Fruit fly (Drosophila melanogaster) whole organism, embryonic: ENCODE measurements around the gene HIP-R.
A peak's percentile ranks its signal among the peaks of the same experiment; 100 is the strongest.

ENCODE experiments used
- Bdp1 ChIP-seq: fragments of 200-800 bp; sonication (Bioruptor generic); optimal IDR thresholded peaks from 3 replicates; lab custom pipeline; 2016; ENCODE audit warnings: missing biosample characterization, missing genetic modification characterization
- Bteb2 ChIP-seq: fragments of 200-800 bp; sonication (Bioruptor generic); optimal IDR thresholded peaks from 2 replicates; lab custom pipeline; 2016; ENCODE audit warnings: missing biosample characterization, missing genetic modification characterization
- CG15601 ChIP-seq: fragments of 200-800 bp; sonication (Bioruptor generic); optimal IDR thresholded peaks from 3 replicates; lab custom pipeline; 2019; ENCODE audit warnings: missing biosample characterization, mild to moderate bottlenecking, missing genetic modification characterization, moderate library complexity
- CG16813 ChIP-seq: fragments of 200-800 bp; sonication (Bioruptor generic); IDR thresholded peaks from 3 replicates; pipeline ENCODE4 v1.3.6; 2022; ENCODE audit warnings: missing biosample characterization, missing genetic modification characterization; ENCODE audit not compliant: partially characterized antibody
- CG30403 ChIP-seq: fragments of 200-800 bp; sonication (Bioruptor generic); optimal IDR thresholded peaks from 3 replicates; lab custom pipeline; 2016; ENCODE audit warnings: missing biosample characterization, missing genetic modification characterization
- CG32772 ChIP-seq: fragments of 200-800 bp; sonication (Bioruptor generic); IDR thresholded peaks from 2 replicates; pipeline ENCODE4 v1.3.6; 2022; ENCODE audit warnings: missing biosample characterization, missing genetic modification characterization
- CG3281 ChIP-seq: fragments of 200-800 bp; sonication (Bioruptor generic); optimal IDR thresholded peaks from 3 replicates; lab custom pipeline; 2017; ENCODE audit warnings: missing biosample characterization, mild to moderate bottlenecking, missing genetic modification characterization
- CG6765 ChIP-seq: fragments of 200-800 bp; sonication (Bioruptor generic); optimal IDR thresholded peaks from 3 replicates; lab custom pipeline; 2017; ENCODE audit warnings: missing biosample characterization, mild to moderate bottlenecking, missing genetic modification characterization
- CG7963 ChIP-seq: fragments of 200-800 bp; sonication (Bioruptor generic); IDR thresholded peaks from 3 replicates; pipeline ENCODE4 v1.3.6; 2022; ENCODE audit warnings: missing biosample characterization, missing genetic modification characterization; ENCODE audit not compliant: partially characterized antibody
- CG7987 ChIP-seq: fragments of 200-800 bp; sonication (Bioruptor generic); optimal IDR thresholded peaks from 2 replicates; lab custom pipeline; 2018; ENCODE audit warnings: missing biosample characterization, mild to moderate bottlenecking, missing genetic modification characterization, moderate library complexity
- CG8089 ChIP-seq: fragments of 200-800 bp; sonication (Bioruptor generic); optimal IDR thresholded peaks from 3 replicates; lab custom pipeline; 2016; ENCODE audit warnings: missing biosample characterization, missing genetic modification characterization
- CG8359 ChIP-seq: fragments of 200-800 bp; sonication (Bioruptor generic); optimal IDR thresholded peaks from 2 replicates; lab custom pipeline; 2017; ENCODE audit warnings: missing biosample characterization, mild to moderate bottlenecking, missing genetic modification characterization, borderline replicate concordance
- CG8924 ChIP-seq: fragments of 200-800 bp; optimal IDR thresholded peaks from 3 replicates; lab custom pipeline; 2019; ENCODE audit warnings: missing biosample characterization, mild to moderate bottlenecking, missing genetic modification characterization, moderate library complexity
- CTCF ChIP-seq: fragments of 200-800 bp; sonication (Bioruptor generic); optimal IDR thresholded peaks from 2 replicates; lab custom pipeline; 2017; ENCODE audit warnings: missing biosample characterization, mild to moderate bottlenecking, missing genetic modification characterization, moderate library complexity
- Chrac-16 ChIP-seq: fragments of 200-800 bp; sonication (Bioruptor generic); optimal IDR thresholded peaks from 3 replicates; lab custom pipeline; 2016; ENCODE audit warnings: missing biosample characterization, missing genetic modification characterization
- CoRest ChIP-seq: fragments of 200-800 bp; sonication (Bioruptor generic); optimal IDR thresholded peaks from 3 replicates; lab custom pipeline; 2018; ENCODE audit warnings: missing biosample characterization, mild to moderate bottlenecking, missing genetic modification characterization, moderate library complexity
- Dip3 ChIP-seq: fragments of 200-800 bp; sonication (Bioruptor generic); optimal IDR thresholded peaks from 3 replicates; lab custom pipeline; 2016; ENCODE audit warnings: missing biosample characterization, missing genetic modification characterization
- Ets65A ChIP-seq: fragments of 200-800 bp; sonication (Bioruptor generic); peaks from one replicate; lab custom pipeline; 2016; ENCODE audit warnings: missing biosample characterization, missing genetic modification characterization
- Fer1 ChIP-seq: fragments of 200-800 bp; sonication (Bioruptor generic); optimal IDR thresholded peaks from 2 replicates; lab custom pipeline; 2017; ENCODE audit warnings: missing biosample characterization, mild to moderate bottlenecking, missing genetic modification characterization
- MBD-R2 ChIP-seq: fragments of 200-800 bp; sonication (Bioruptor generic); IDR thresholded peaks from 2 replicates; pipeline ENCODE4 v1.3.6; 2022; ENCODE audit warnings: missing biosample characterization, missing genetic modification characterization
- NfI ChIP-seq: fragments of 200-800 bp; sonication (Bioruptor generic); optimal IDR thresholded peaks from 3 replicates; lab custom pipeline; 2018; ENCODE audit warnings: missing biosample characterization, mild to moderate bottlenecking, missing genetic modification characterization, moderate library complexity
- Pdp1 ChIP-seq, 2 experiments: fragments of 200-800 bp; sonication (Bioruptor generic); optimal IDR thresholded peaks; 3 replicates each; lab custom pipeline; 2016; ENCODE audit warnings: missing biosample characterization in 2 of 2, missing genetic modification characterization in 2 of 2, mild to moderate bottlenecking in 1 of 2, moderate library complexity in 1 of 2
- Rx ChIP-seq: fragments of 200-800 bp; sonication (Bioruptor generic); IDR thresholded peaks from 2 replicates; pipeline ENCODE4 v1.3.6; 2022; ENCODE audit warnings: missing biosample characterization, missing genetic modification characterization
- Sry-δ ChIP-seq: fragments of 200-800 bp; sonication (Bioruptor generic); optimal IDR thresholded peaks from 2 replicates; lab custom pipeline; 2016; ENCODE audit warnings: missing biosample characterization, missing genetic modification characterization
- Xbp1 ChIP-seq: fragments of 200-800 bp; sonication (Bioruptor generic); optimal IDR thresholded peaks from 3 replicates; lab custom pipeline; 2016; ENCODE audit warnings: missing biosample characterization, mild to moderate bottlenecking, missing genetic modification characterization
- amos ChIP-seq: fragments of 200-800 bp; sonication (Bioruptor generic); IDR thresholded peaks from 2 replicates; pipeline ENCODE4 v1.3.6; 2022; ENCODE audit warnings: missing biosample characterization, missing genetic modification characterization; ENCODE audit not compliant: partially characterized antibody
- ap ChIP-seq: fragments of 200-800 bp; sonication (Bioruptor generic); IDR thresholded peaks from 2 replicates; pipeline ENCODE4 v1.3.6; 2022; ENCODE audit warnings: missing biosample characterization, missing genetic modification characterization
- az2 ChIP-seq: fragments of 200-800 bp; sonication (Bioruptor generic); optimal IDR thresholded peaks from 3 replicates; lab custom pipeline; 2016; ENCODE audit warnings: missing biosample characterization, missing genetic modification characterization
- bsh ChIP-seq, 2 experiments: fragments of 200-800 bp; sonication (Bioruptor generic); optimal IDR thresholded peaks; 2 replicates each; lab custom pipeline; 2017 to 2018; ENCODE audit warnings: mild to moderate bottlenecking in 2 of 2, missing biosample characterization in 2 of 2, missing genetic modification characterization in 2 of 2, moderate library complexity in 1 of 2
- cwo ChIP-seq: fragments of 200-800 bp; sonication (Bioruptor generic); optimal IDR thresholded peaks from 3 replicates; lab custom pipeline; 2017; ENCODE audit warnings: missing biosample characterization, missing genetic modification characterization, mild to moderate bottlenecking, moderate library complexity, missing genetic modification reagents
- gcm2 ChIP-seq: fragments of 200-800 bp; sonication (Bioruptor generic); optimal IDR thresholded peaks from 2 replicates; lab custom pipeline; 2016; ENCODE audit warnings: missing biosample characterization, missing genetic modification characterization
- grn ChIP-seq: fragments of 200-800 bp; sonication (Bioruptor generic); optimal IDR thresholded peaks from 3 replicates; lab custom pipeline; 2017; ENCODE audit warnings: missing biosample characterization, missing genetic modification characterization
- insv ChIP-seq, 2 experiments: fragments of 200-800 bp; sonication (Bioruptor generic); optimal IDR thresholded peaks; 3 replicates each; lab custom pipeline; 2016 to 2018; ENCODE audit warnings: missing biosample characterization in 2 of 2, missing genetic modification characterization in 2 of 2
- inv ChIP-seq: fragments of 200-800 bp; sonication (Bioruptor generic); IDR thresholded peaks from 2 replicates; pipeline ENCODE4 v1.3.6; 2022; ENCODE audit warnings: missing biosample characterization, missing genetic modification characterization; ENCODE audit not compliant: partially characterized antibody
- lab ChIP-seq: fragments of 200-800 bp; sonication (Bioruptor generic); optimal IDR thresholded peaks from 3 replicates; lab custom pipeline; 2017; ENCODE audit warnings: missing biosample characterization, missing genetic modification characterization, mild to moderate bottlenecking, moderate library complexity, missing genetic modification reagents
- nerfin-2 ChIP-seq: fragments of 200-800 bp; sonication (Bioruptor generic); IDR thresholded peaks from 2 replicates; pipeline ENCODE4 v1.3.6; 2022; ENCODE audit warnings: missing biosample characterization, missing genetic modification characterization; ENCODE audit not compliant: partially characterized antibody
- org-1 ChIP-seq: fragments of 200-800 bp; sonication (Bioruptor generic); optimal IDR thresholded peaks from 2 replicates; lab custom pipeline; 2017; ENCODE audit warnings: missing biosample characterization, missing genetic modification characterization
- pfk ChIP-seq: fragments of 200-800 bp; sonication (Bioruptor generic); optimal IDR thresholded peaks from 2 replicates; lab custom pipeline; 2018; ENCODE audit warnings: missing biosample characterization, mild to moderate bottlenecking, missing genetic modification characterization, moderate library complexity
- prd ChIP-seq, 3 experiments: fragments of >200 bp in 2 of 3; fragments of 200-800 bp in 1 of 3; sonication (Bioruptor generic) in 1 of 3; optimal IDR thresholded peaks in 2 of 3; IDR thresholded peaks in 1 of 3; 2 replicates in 2 of 3; 3 replicates in 1 of 3; pipeline versions ENCODE4 v1.3.6 to Lab custom; 2017 to 2022; ENCODE audit warnings: missing biosample characterization in 1 of 3, missing genetic modification characterization in 1 of 3
- ranshi ChIP-seq: fragments of 200-800 bp; sonication (Bioruptor generic); IDR thresholded peaks from 2 replicates; pipeline ENCODE4 v1.3.6; 2022; ENCODE audit warnings: missing biosample characterization, missing genetic modification characterization
- sens ChIP-seq: fragments of 200-800 bp; sonication (Bioruptor generic); peaks from one replicate; lab custom pipeline; 2016; ENCODE audit warnings: missing biosample characterization, missing genetic modification characterization
- sim ChIP-seq: fragments of 200-800 bp; sonication (Bioruptor generic); IDR thresholded peaks from 2 replicates; pipeline ENCODE4 v1.3.6; 2022; ENCODE audit warnings: missing biosample characterization, missing genetic modification characterization
- sisA ChIP-seq: fragments of 200-800 bp; sonication (Bioruptor generic); IDR thresholded peaks from 2 replicates; pipeline ENCODE4 v1.3.6; 2022; ENCODE audit warnings: missing biosample characterization, missing genetic modification characterization
- slp2 ChIP-seq: fragments of 200-800 bp; sonication (Bioruptor generic); optimal IDR thresholded peaks from 2 replicates; lab custom pipeline; 2016; ENCODE audit warnings: missing biosample characterization, missing genetic modification characterization
- twi ChIP-seq: fragments of 200-800 bp; optimal IDR thresholded peaks from 2 replicates; lab custom pipeline; 2019; ENCODE audit warnings: missing biosample characterization, mild to moderate bottlenecking, missing genetic modification characterization, moderate library complexity
- zen2 ChIP-seq: fragments of 200-800 bp; sonication (Bioruptor generic); IDR thresholded peaks from 3 replicates; pipeline ENCODE4 v1.3.6; 2022; ENCODE audit warnings: missing biosample characterization, missing genetic modification characterization; ENCODE audit not compliant: partially characterized antibody

HIP-R gene

dm6 chrX:3815663-3816062 lies 25.9 kb downstream of the HIP-R start:
- TF ChIP-seq CoRest (tag; lab: Kevin White, UChicago) = no peak
- no peak for TF ChIP-seq Chrac-16 (GFP tag; lab: Kevin White, UChicago)
- TF ChIP-seq org-1 (GFP tag; lab: Kevin White, UChicago) = no peak
- no peak for TF ChIP-seq CG7987 (GFP tag; lab: Kevin White, UChicago)
- TF ChIP-seq pfk (GFP tag; lab: Kevin White, UChicago) = no peak
- no peak for TF ChIP-seq CG30403 (GFP tag; lab: Kevin White, UChicago)
- TF ChIP-seq CTCF (GFP tag; lab: Kevin White, UChicago) = peak; percentile 60
- no peak for TF ChIP-seq CG15601 (tag; lab: Kevin White, UChicago)
- no peak for TF ChIP-seq CG8359
- TF ChIP-seq cwo (GFP tag; lab: Kevin White, UChicago) = no peak
- TF ChIP-seq MBD-R2 = no peak
- TF ChIP-seq Xbp1 (GFP tag; lab: Kevin White, UChicago) = no peak
- TF ChIP-seq twi (tag; lab: Kevin White, UChicago) = peak; percentile 34
- TF ChIP-seq Pdp1 (GFP tag; optimal IDR thresholded peaks at IDR 0.05; lab: Kevin White, UChicago) = no peak
- TF ChIP-seq sisA = no peak

dm6 chrX:3819470-3819869 lies 29.7 kb downstream of the HIP-R start:
- TF ChIP-seq sens (GFP tag; lab: Kevin White, UChicago) = peak; percentile 26
- TF ChIP-seq sim (GFP tag; lab: Robert Waterston, UW) = no peak
- TF ChIP-seq inv (GFP tag; lab: Robert Waterston, UW) = no peak
- no peak for TF ChIP-seq Sry-δ
- TF ChIP-seq ap (GFP tag; lab: Robert Waterston, UW) = no peak
- TF ChIP-seq slp2 (GFP tag; lab: Kevin White, UChicago) = no peak
- TF ChIP-seq grn = no peak
- TF ChIP-seq Bdp1 = peak; percentile 87
- TF ChIP-seq CG7963 (GFP tag; lab: Robert Waterston, UW) = peak; percentile 28; the same call in 1 of the 3 replicates
- no peak for TF ChIP-seq nerfin-2 (GFP tag; lab: Robert Waterston, UW)
- no peak for TF ChIP-seq Chrac-16 (GFP tag; lab: Kevin White, UChicago)
- TF ChIP-seq Fer1 (GFP tag; lab: Kevin White, UChicago) = no peak
- no peak for TF ChIP-seq Bteb2
- TF ChIP-seq zen2 (GFP tag; lab: Robert Waterston, UW) = no peak
- no peak for TF ChIP-seq prd (optimal IDR thresholded peaks at IDR 0.05; lab: Kevin White, UChicago)
- TF ChIP-seq prd (GFP tag; IDR thresholded peaks at IDR 0.05; lab: Robert Waterston, UW) = no peak
- no peak for TF ChIP-seq CG15601 (tag; lab: Kevin White, UChicago)
- TF ChIP-seq ranshi (GFP tag; lab: Robert Waterston, UW) = no peak
- no peak for TF ChIP-seq CG8924 (tag; lab: Kevin White, UChicago)
- TF ChIP-seq Rx (GFP tag; lab: Robert Waterston, UW) = no peak
- TF ChIP-seq gcm2 (GFP tag; lab: Kevin White, UChicago) = no peak
- no peak for TF ChIP-seq Dip3 (GFP tag; lab: Kevin White, UChicago)
- TF ChIP-seq amos (GFP tag; lab: Robert Waterston, UW) = peak; percentile 52; the same call in 1 of the 2 replicates
- no peak for TF ChIP-seq CG32772 (GFP tag; lab: Robert Waterston, UW)
- no peak for TF ChIP-seq Ets65A (GFP tag; lab: Kevin White, UChicago)
- TF ChIP-seq az2 (GFP tag; lab: Kevin White, UChicago) = no peak
- TF ChIP-seq NfI = no peak
- peak; percentile 53; the same call in 1 of the 3 replicates for TF ChIP-seq CG16813 (GFP tag; lab: Robert Waterston, UW)
- no peak for TF ChIP-seq bsh (GFP tag; optimal IDR thresholded peaks at IDR 0.05; lab: Kevin White, UChicago)
- no peak for TF ChIP-seq lab (GFP tag; lab: Kevin White, UChicago)
- TF ChIP-seq CG3281 (GFP tag; lab: Kevin White, UChicago) = no peak
- no peak for TF ChIP-seq insv (GFP tag; optimal IDR thresholded peaks at IDR 0.05; lab: Kevin White, UChicago)
- no peak for TF ChIP-seq CG8089 (GFP tag; lab: Kevin White, UChicago)
- TF ChIP-seq CG6765 = no peak
